Fruit fly (Drosophila melanogaster) whole organism, pupa: ENCODE data around the gene CG31805.
A peak's percentile ranks its signal among the peaks of the same experiment; 100 is the strongest.

Experiments
- CG10348 ChIP-seq: fragments of 200-800 bp; sonication (Bioruptor generic); IDR thresholded peaks from 2 replicates; pipeline ENCODE4 v1.3.6; 2022; ENCODE audit warnings: missing biosample characterization, missing genetic modification characterization
- CG12605 ChIP-seq: fragments of 200-800 bp; sonication (Bioruptor generic); IDR thresholded peaks from 2 replicates; pipeline ENCODE4 v1.3.6; 2022; ENCODE audit warnings: missing biosample characterization, missing genetic modification characterization
- CG13204 ChIP-seq: fragments of 200-800 bp; sonication (Bioruptor generic); optimal IDR thresholded peaks from 2 replicates; lab custom pipeline; 2018; ENCODE audit warnings: missing biosample characterization, mild to moderate bottlenecking, missing genetic modification characterization, moderate library complexity
- CG14655 ChIP-seq: fragments of 200-800 bp; sonication (Bioruptor generic); optimal IDR thresholded peaks from 3 replicates; lab custom pipeline; 2017; ENCODE audit warnings: mild to moderate bottlenecking, missing biosample characterization, missing genetic modification reagents, missing genetic modification characterization
- CG15710 ChIP-seq: fragments of 200-800 bp; sonication (Bioruptor generic); optimal IDR thresholded peaks from 2 replicates; lab custom pipeline; 2018; ENCODE audit warnings: missing biosample characterization, mild to moderate bottlenecking, missing genetic modification characterization, moderate library complexity
- CG17806 ChIP-seq: fragments of 200-800 bp; sonication (Bioruptor generic); optimal IDR thresholded peaks from 2 replicates; lab custom pipeline; 2018; ENCODE audit warnings: missing biosample characterization, mild to moderate bottlenecking, missing genetic modification characterization, moderate library complexity
- CG32121 ChIP-seq: fragments of 200-800 bp; sonication (Bioruptor generic); IDR thresholded peaks from 2 replicates; pipeline ENCODE4 v1.3.6; 2022; ENCODE audit warnings: missing biosample characterization, missing genetic modification characterization
- CG34367 ChIP-seq: fragments of 200-800 bp; sonication (Bioruptor generic); optimal IDR thresholded peaks from 2 replicates; lab custom pipeline; 2018; ENCODE audit warnings: missing biosample characterization, mild to moderate bottlenecking, missing genetic modification characterization
- CG4496 ChIP-seq: fragments of 200-800 bp; sonication (Bioruptor generic); IDR thresholded peaks from 3 replicates; pipeline ENCODE4 v1.3.6; 2022; ENCODE audit warnings: missing biosample characterization, missing genetic modification characterization
- CG8159 ChIP-seq: fragments of 200-800 bp; sonication (Bioruptor generic); optimal IDR thresholded peaks from 3 replicates; lab custom pipeline; 2018; ENCODE audit warnings: missing biosample characterization, mild to moderate bottlenecking, missing genetic modification characterization, moderate library complexity
- CG8301 ChIP-seq: fragments of 200-800 bp; sonication (Bioruptor generic); optimal IDR thresholded peaks from 2 replicates; lab custom pipeline; 2018; ENCODE audit warnings: missing biosample characterization, mild to moderate bottlenecking, missing genetic modification characterization
- CG9948 ChIP-seq: fragments of 200-800 bp; sonication (Bioruptor generic); optimal IDR thresholded peaks from 2 replicates; lab custom pipeline; 2018; ENCODE audit warnings: missing biosample characterization, mild to moderate bottlenecking, missing genetic modification characterization, moderate library complexity
- D1 ChIP-seq: fragments of 200-800 bp; sonication (Bioruptor generic); optimal IDR thresholded peaks from 2 replicates; lab custom pipeline; 2018; ENCODE audit warnings: missing biosample characterization, mild to moderate bottlenecking, missing genetic modification characterization, moderate library complexity
- EcR ChIP-seq: fragments of 200-800 bp; sonication (Bioruptor generic); optimal IDR thresholded peaks from 3 replicates; lab custom pipeline; 2019; ENCODE audit warnings: missing biosample characterization, missing genetic modification characterization, mild to moderate bottlenecking, moderate library complexity, missing genetic modification reagents
- Ets98B ChIP-seq: fragments of 200-800 bp; sonication (Bioruptor generic); IDR thresholded peaks from 2 replicates; pipeline ENCODE4 v1.3.6; 2022; ENCODE audit warnings: missing biosample characterization, missing genetic modification characterization
- Pif1A ChIP-seq: fragments of 200-800 bp; sonication (Bioruptor generic); optimal IDR thresholded peaks from 3 replicates; lab custom pipeline; 2016; ENCODE audit warnings: missing biosample characterization, missing genetic modification characterization
- Pif1B ChIP-seq: fragments of 200-800 bp; sonication (Bioruptor generic); optimal IDR thresholded peaks from 3 replicates; lab custom pipeline; 2016; ENCODE audit warnings: missing biosample characterization, missing genetic modification characterization
- Snoo ChIP-seq: fragments of 200-800 bp; sonication (Bioruptor generic); optimal IDR thresholded peaks from 3 replicates; lab custom pipeline; 2017; ENCODE audit warnings: missing biosample characterization, mild to moderate bottlenecking, missing genetic modification characterization, inconsistent platforms
- fd96Ca ChIP-seq: fragments of 200-800 bp; sonication (Bioruptor generic); IDR thresholded peaks from 3 replicates; pipeline ENCODE4 v1.3.6; 2022; ENCODE audit warnings: missing biosample characterization, missing genetic modification characterization
- gl ChIP-seq: fragments of 200-800 bp; sonication (Bioruptor generic); optimal IDR thresholded peaks from 2 replicates; lab custom pipeline; 2018; ENCODE audit warnings: missing biosample characterization, mild to moderate bottlenecking, missing genetic modification characterization
- rn ChIP-seq: fragments of 200-800 bp; sonication (Bioruptor generic); IDR thresholded peaks from 2 replicates; pipeline ENCODE4 v1.3.6; 2022; ENCODE audit warnings: missing biosample characterization, missing genetic modification characterization

The CG31805 gene

DNA sequence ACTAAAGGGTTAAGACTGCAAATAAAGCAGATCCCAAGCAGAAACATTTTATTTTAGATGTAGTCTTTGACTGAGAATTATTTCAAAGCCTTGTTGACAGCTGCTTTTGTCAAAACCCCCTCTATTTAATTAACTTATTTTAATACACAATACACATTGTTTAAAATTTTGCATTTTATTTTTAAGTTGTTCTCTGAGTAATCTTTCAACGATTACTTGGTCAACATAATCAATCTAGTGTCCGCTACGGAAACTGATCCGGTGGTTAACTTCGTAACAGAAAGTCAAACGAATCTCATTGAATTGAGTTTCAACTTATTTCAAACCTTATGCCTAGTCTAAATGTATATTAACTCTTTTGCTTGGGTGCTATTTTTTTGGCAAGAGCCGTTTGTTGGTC is at the start of gene CG31805:
Gene CG31805 (minus strand): TSS at position 101 of the 400 bp plus-strand sequence.
- TF ChIP-seq Snoo (no peak), D1 (tag; lab: Kevin White, UChicago) (no peak), gl (tag; lab: Kevin White, UChicago) (no peak), CG17806 (tag; lab: Kevin White, UChicago) (no peak), CG34367 (tag; lab: Kevin White, UChicago) (no peak), EcR (GFP tag; lab: Kevin White, UChicago) (no peak), CG13204 (GFP tag; lab: Kevin White, UChicago) (no peak), CG8159 (tag; lab: Kevin White, UChicago) (no peak), CG32121 (GFP tag; lab: Robert Waterston, UW) (no peak), CG15710 (tag; lab: Kevin White, UChicago) (no peak)

- no peak for TF ChIP-seq CG34367 (tag; lab: Kevin White, UChicago)
- no peak for TF ChIP-seq CG13204 (GFP tag; lab: Kevin White, UChicago)
- no peak for TF ChIP-seq gl (tag; lab: Kevin White, UChicago)
- no peak for TF ChIP-seq CG9948 (tag; lab: Kevin White, UChicago)
- TF ChIP-seq CG12605 (GFP tag; lab: Robert Waterston, UW) = no peak
- no peak for TF ChIP-seq EcR (GFP tag; lab: Kevin White, UChicago)
- no peak for TF ChIP-seq CG8301 (tag; lab: Kevin White, UChicago)
- no peak for TF ChIP-seq Pif1A (GFP tag; lab: Kevin White, UChicago)
- TF ChIP-seq Snoo = no peak
- TF ChIP-seq Pif1B (GFP tag; lab: Kevin White, UChicago) = no peak
- TF ChIP-seq CG14655 (GFP tag; lab: Kevin White, UChicago) = no peak
- TF ChIP-seq D1 (tag; lab: Kevin White, UChicago) = no peak
- no peak for TF ChIP-seq CG8159 (tag; lab: Kevin White, UChicago)
Measured at dm6 chr2L:16921825-16922224, 21.6 kb upstream of the CG31805 start.

- no peak for TF ChIP-seq Pif1B (GFP tag; lab: Kevin White, UChicago)
- TF ChIP-seq CG9948 (tag; lab: Kevin White, UChicago) = no peak
- TF ChIP-seq Ets98B = no peak
- TF ChIP-seq CG8301 (tag; lab: Kevin White, UChicago) = no peak
- no peak for TF ChIP-seq CG12605 (GFP tag; lab: Robert Waterston, UW)
- TF ChIP-seq CG32121 (GFP tag; lab: Robert Waterston, UW) = no peak
- no peak for TF ChIP-seq CG14655 (GFP tag; lab: Kevin White, UChicago)
- TF ChIP-seq Snoo = no peak
- no peak for TF ChIP-seq rn (GFP tag; lab: Robert Waterston, UW)
- no peak for TF ChIP-seq CG4496 (GFP tag; lab: Robert Waterston, UW)
- TF ChIP-seq fd96Ca = no peak
- TF ChIP-seq CG17806 (tag; lab: Kevin White, UChicago) = no peak
- no peak for TF ChIP-seq CG10348 (GFP tag; lab: Robert Waterston, UW)
- TF ChIP-seq CG15710 (tag; lab: Kevin White, UChicago) = no peak
- no peak for TF ChIP-seq CG34367 (tag; lab: Kevin White, UChicago)
- no peak for TF ChIP-seq CG13204 (GFP tag; lab: Kevin White, UChicago)
- TF ChIP-seq EcR (GFP tag; lab: Kevin White, UChicago) = no peak
- no peak for TF ChIP-seq Pif1A (GFP tag; lab: Kevin White, UChicago)
- no peak for TF ChIP-seq D1 (tag; lab: Kevin White, UChicago)
- TF ChIP-seq gl (tag; lab: Kevin White, UChicago) = no peak
Measured at dm6 chr2L:16910177-16910576, 9.9 kb upstream of the CG31805 start, which contains the start of gene ApepP. Gene ApepP (minus strand): TSS chr2L:16910418.

dm6 chr2L:16909290-16909689 is 9.0 kb upstream of the CG31805 start:
- TF ChIP-seq CG8159 (tag; lab: Kevin White, UChicago) = no peak
- no peak for TF ChIP-seq CG34367 (tag; lab: Kevin White, UChicago)
- TF ChIP-seq EcR (GFP tag; lab: Kevin White, UChicago) = peak; percentile 90

dm6 chr2L:16902003-16902402 is 1.7 kb upstream of the CG31805 start, which contains the start of gene CG12288:
Gene CG12288 (minus strand): TSS chr2L:16902218.
- TF ChIP-seq CG32121 (GFP tag; lab: Robert Waterston, UW) = no peak
- TF ChIP-seq Ets98B = no peak
- TF ChIP-seq, all 21 proteins: peak for 0

DNA sequence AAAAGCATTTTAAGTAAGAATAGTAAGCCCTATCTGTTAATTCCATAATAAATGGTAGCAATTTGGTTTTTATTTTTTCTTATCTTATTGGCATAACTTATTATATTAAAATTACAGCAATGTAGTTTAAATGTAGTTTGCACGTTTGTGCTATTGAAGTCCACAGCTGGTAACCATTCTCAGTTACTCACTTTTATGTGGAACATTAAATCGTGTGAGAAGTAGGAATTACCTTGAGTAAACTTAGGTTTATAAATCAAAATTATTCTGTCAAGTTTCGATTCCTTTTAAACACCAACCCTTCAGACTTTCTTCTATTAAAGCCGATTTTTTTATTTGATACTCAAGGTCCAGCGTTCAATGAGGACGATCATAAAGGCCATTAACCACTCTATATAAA is 10.7 kb downstream of the CG31805 start, which contains the start of gene CG42556:
Gene CG42556 (plus strand): TSS at position 301 of the 400 bp plus-strand sequence.
- no peak for TF ChIP-seq CG8301 (tag; lab: Kevin White, UChicago)
- TF ChIP-seq, all 21 proteins: peak for 0
